Worm (Caenorhabditis elegans) whole organism, L1 larva: ENCODE data around the gene ech-6.

ENCODE experiments used
- dsc-1 ChIP-seq: sonication (generic microtip); optimal IDR thresholded peaks from 2 replicates; lab custom pipeline; 2016; ENCODE audit warnings: mild to moderate bottlenecking, missing genetic modification characterization, missing compliant biosample characterization
- efl-1 ChIP-seq, 4 experiments: fragments of 150-350 bp; optimal IDR thresholded peaks in 3 of 4; peaks in 1 of 4; 1 replicate in 1 of 4; 2 replicates in 3 of 4; lab custom pipeline; 2014; ENCODE audit warnings: missing biosample characterization in 2 of 4, missing genetic modification characterization in 2 of 4, missing genetic modification reagents in 2 of 4
- elt-3 ChIP-seq, 6 experiments: fragments of 150-350 bp in 1 of 6; sonication (generic microtip); optimal IDR thresholded peaks; 2 replicates each; lab custom pipeline; 2017 to 2018; ENCODE audit warnings: missing biosample characterization in 6 of 6, missing genetic modification characterization in 6 of 6, inconsistent platforms in 1 of 6
- fkh-4 ChIP-seq: sonication (generic microtip); optimal IDR thresholded peaks from 2 replicates; lab custom pipeline; 2016; ENCODE audit warnings: missing compliant biosample characterization, missing genetic modification characterization, borderline replicate concordance
- fos-1 ChIP-seq: fragments of 150-350 bp; optimal IDR thresholded peaks from 2 replicates; lab custom pipeline; 2014; ENCODE audit warnings: missing biosample characterization, missing genetic modification characterization
- lin-35 ChIP-seq, 2 experiments: fragments of 150-350 bp; optimal IDR thresholded peaks; 2 replicates each; lab custom pipeline; 2014; ENCODE audit warnings: missing biosample characterization in 2 of 2, missing genetic modification characterization in 2 of 2, missing genetic modification reagents in 2 of 2
- lir-3 ChIP-seq: sonication (generic microtip); optimal IDR thresholded peaks from 2 replicates; lab custom pipeline; 2016; ENCODE audit warnings: mild to moderate bottlenecking, missing genetic modification characterization, moderate library complexity, missing compliant biosample characterization; ENCODE audit not compliant: poor library complexity
- mdl-1 ChIP-seq, 2 experiments: fragments of 150-350 bp; optimal IDR thresholded peaks; 2 replicates each; lab custom pipeline; 2014 to 2017; ENCODE audit warnings: missing biosample characterization in 2 of 2, missing genetic modification characterization in 2 of 2, inconsistent platforms in 1 of 2
- mep-1 ChIP-seq: fragments of 150-350 bp; optimal IDR thresholded peaks from 2 replicates; lab custom pipeline; 2014; ENCODE audit warnings: missing biosample characterization, missing genetic modification characterization
- nhr-77 ChIP-seq: fragments of 150-350 bp; optimal IDR thresholded peaks from 2 replicates; lab custom pipeline; 2014; ENCODE audit warnings: missing biosample characterization, missing genetic modification characterization
- snpc-4 ChIP-seq: fragments of 150-350 bp; optimal IDR thresholded peaks from 2 replicates; lab custom pipeline; 2014; ENCODE audit warnings: missing biosample characterization, missing genetic modification characterization
- unc-130 ChIP-seq: fragments of 150-350 bp; optimal IDR thresholded peaks from 2 replicates; lab custom pipeline; 2017; ENCODE audit warnings: missing biosample characterization, missing genetic modification characterization, inconsistent platforms
- unc-62 ChIP-seq: fragments of 150-350 bp; optimal IDR thresholded peaks from 2 replicates; lab custom pipeline; 2014; ENCODE audit warnings: missing biosample characterization, missing genetic modification reagents, missing genetic modification characterization
- vab-15 ChIP-seq: sonication (generic microtip); optimal IDR thresholded peaks from 2 replicates; lab custom pipeline; 2017; ENCODE audit warnings: missing genotype, mild to moderate bottlenecking, missing genetic modification characterization, missing compliant biosample characterization

DNA sequence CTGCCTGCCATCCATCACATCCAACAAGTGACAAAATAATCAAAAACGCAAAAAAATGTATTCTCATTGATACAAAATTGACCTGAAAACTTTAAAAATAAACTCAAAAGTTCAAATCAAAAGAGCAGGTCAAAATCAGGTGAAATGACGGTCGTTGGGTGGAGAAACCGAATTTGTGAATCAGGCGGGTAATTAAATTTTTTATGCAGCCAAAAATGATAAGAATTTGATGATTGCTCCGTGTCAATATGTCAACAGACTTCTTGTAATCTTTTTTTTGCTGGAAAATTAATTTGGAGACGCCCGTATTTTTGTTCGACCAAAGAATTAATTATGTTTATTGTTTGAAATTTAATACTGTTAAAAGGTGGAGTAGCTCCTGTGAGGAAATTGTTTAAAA, 38.8 kb downstream of the ech-6 start, which contains the start of gene ncx-6:
- no peak for TF ChIP-seq lin-35 (GFP tag; optimal IDR thresholded peaks at IDR 0.05; lab: Kevin White, UChicago)
- no peak for TF ChIP-seq dsc-1 (tag; lab: Kevin White, UChicago)
- TF ChIP-seq lir-3 (tag; lab: Kevin White, UChicago), result no peak
- TF ChIP-seq efl-1 (optimal IDR thresholded peaks at IDR 0.05; lab: Kevin White, UChicago), result no peak
- no peak for TF ChIP-seq efl-1 (GFP tag; optimal IDR thresholded peaks at IDR 0.05 in 1 of 2; lab: Kevin White, UChicago)
- no peak for TF ChIP-seq fkh-4 (tag; lab: Kevin White, UChicago)
- no peak for TF ChIP-seq unc-130 (tag; lab: Kevin White, UChicago)
- TF ChIP-seq elt-3 (tag; optimal IDR thresholded peaks at IDR 0.05; lab: Kevin White, UChicago), result no peak
- no peak for TF ChIP-seq mdl-1 (tag; optimal IDR thresholded peaks at IDR 0.05; lab: Kevin White, UChicago)
- TF ChIP-seq snpc-4 (tag; lab: Kevin White, UChicago), result no peak
- no peak for TF ChIP-seq unc-62
- TF ChIP-seq fos-1 (tag; lab: Kevin White, UChicago), result no peak
- TF ChIP-seq vab-15, result no peak
- TF ChIP-seq nhr-77 (tag; lab: Kevin White, UChicago), result no peak
- TF ChIP-seq mep-1 (tag; lab: Kevin White, UChicago), result no peak
